Fruit fly (Drosophila melanogaster): ENCODE measurements around the gene CG45491.
"Not testable (repeated sequence)": the region's sequence is repeated elsewhere in the genome, so short reads cannot be mapped to it uniquely, and the experiment has no call there.

CG45491 gene

dm6 chrX:19964215-19964614 lies 25.4 kb upstream of the CG45491 start (continued):
- peak; percentile 16 for TF ChIP-seq Ets96B (tag; optimal IDR thresholded peaks at IDR 0.05)
- peak; percentile 14 for TF ChIP-seq CG10669 (GFP tag; optimal IDR thresholded peaks at IDR 0.05)
- TF ChIP-seq CG15336 (GFP tag; IDR thresholded peaks at IDR 0.05), result 0 out of 2 replicates have a peak, but pooled peaks have one; percentile 21
- TF ChIP-seq pdm3 (GFP tag; optimal IDR thresholded peaks at IDR 0.05), result peak; percentile 65
- peak; percentile 44 for TF ChIP-seq lz (GFP tag; optimal IDR thresholded peaks at IDR 0.05)
- peak; percentile 40 for TF ChIP-seq Sox102F (GFP tag; optimal IDR thresholded peaks at IDR 0.05)
- no peak for TF ChIP-seq fkh (GFP tag; optimal IDR thresholded peaks at IDR 0.05)

- no peak for TF ChIP-seq Sox14 (GFP tag; optimal IDR thresholded peaks at IDR 0.05)
- TF ChIP-seq CG8119 (GFP tag; IDR thresholded peaks at IDR 0.05), result no peak
- no peak for TF ChIP-seq Eip93F (GFP tag; optimal IDR thresholded peaks at IDR 0.05)
- TF ChIP-seq CG6276 (GFP tag; optimal IDR thresholded peaks at IDR 0.05), result no peak
- no peak for TF ChIP-seq topi (GFP tag; optimal IDR thresholded peaks at IDR 0.05)
- no peak for TF ChIP-seq fkh (GFP tag; optimal IDR thresholded peaks at IDR 0.05)
These were observed 22.1 kb upstream of the CG45491 start, which contains the start of gene Nep3 for dm6 chrX:19960881-19961347. Gene Nep3 (plus strand): TSS chrX:19961297.

dm6 chrX:19959353-19959969 lies 20.7 kb upstream of the CG45491 start, which contains the start of gene CG12655:
Gene CG12655 (minus strand): TSS chrX:19959403.
- TF ChIP-seq pdm3 (GFP tag; optimal IDR thresholded peaks at IDR 0.05) (no peak), Ets21C (GFP tag; optimal IDR thresholded peaks at IDR 0.05) (no peak), CG6808 (GFP tag; optimal IDR thresholded peaks at IDR 0.05) (no peak), Sox102F (GFP tag; optimal IDR thresholded peaks at IDR 0.05) (no peak), Smox (GFP tag; optimal IDR thresholded peaks at IDR 0.05) (no peak), CG8319 (GFP tag; optimal IDR thresholded peaks at IDR 0.05) (no peak), fd85E (GFP tag; optimal IDR thresholded peaks at IDR 0.05) (no peak)

- not testable (repeated sequence) for TF ChIP-seq Lpt, fd59A, acj6 (GFP tag; optimal IDR thresholded peaks at IDR 0.05)
These were observed 19.4 kb upstream of the CG45491 start, which contains the start of gene CG43784 for dm6 chrX:19958242-19958641. Gene CG43784 (minus strand): TSS chrX:19958342.

dm6 chrX:19953508-19953907 lies 14.7 kb upstream of the CG45491 start, which contains the start of gene CG45494:
Gene CG45494 (minus strand): TSS chrX:19953608.
- TF ChIP-seq CG11902, OdsH, pdm3 (GFP tag; optimal IDR thresholded peaks at IDR 0.05): not testable (repeated sequence)

- not testable (repeated sequence) for TF ChIP-seq CG11902 (GFP tag; optimal IDR thresholded peaks at IDR 0.05); topi (GFP tag; optimal IDR thresholded peaks at IDR 0.05); CG3032 (tag; optimal IDR thresholded peaks at IDR 0.05)
These were observed 10.0 kb upstream of the CG45491 start, which contains the start of gene CG45493 for dm6 chrX:19948773-19949172. Gene CG45493 (minus strand): TSS chrX:19948873.

- TF ChIP-seq CG6163 (GFP tag; IDR thresholded peaks at IDR 0.05); fkh (GFP tag; optimal IDR thresholded peaks at IDR 0.05); CG34406 (GFP tag; optimal IDR thresholded peaks at IDR 0.05): not testable (repeated sequence)
These were observed 5.3 kb upstream of the CG45491 start, which contains the start of gene CG45492 for dm6 chrX:19944047-19944446. Gene CG45492 (minus strand): TSS chrX:19944147.

dm6 chrX:19934194-19934593 lies 4.6 kb downstream of the CG45491 start, which contains the start of gene CG45490:
Gene CG45490 (minus strand): TSS chrX:19934294.
- not testable (repeated sequence) for TF ChIP-seq CG6276, CG8319, Hr39 (GFP tag; optimal IDR thresholded peaks at IDR 0.05)
